Worm (Caenorhabditis elegans) whole organism, L2 larva: ENCODE measurements around the gene F10A3.12.

Experiments
- R02D3.7 ChIP-seq: fragments of 150-350 bp; optimal IDR thresholded peaks from 2 replicates; lab custom pipeline; 2014; ENCODE audit warnings: missing biosample characterization, missing genetic modification characterization
- Y55F3AM.14 ChIP-seq: fragments of 200-800 bp; sonication (Bioruptor generic); optimal IDR thresholded peaks from 2 replicates; lab custom pipeline; 2018; ENCODE audit warnings: mild to moderate bottlenecking, missing genetic modification characterization, missing compliant biosample characterization
- ZK546.5 ChIP-seq: sonication (generic microtip); optimal IDR thresholded peaks from 2 replicates; lab custom pipeline; 2017; ENCODE audit warnings: missing biosample characterization, missing genetic modification characterization
- ceh-82 ChIP-seq: fragments of 150-350 bp; optimal IDR thresholded peaks from 2 replicates; lab custom pipeline; 2014; ENCODE audit warnings: missing biosample characterization, missing genetic modification characterization
- crh-2 ChIP-seq: sonication (generic microtip); optimal IDR thresholded peaks from 2 replicates; lab custom pipeline; 2017; ENCODE audit warnings: missing biosample characterization, missing genetic modification characterization
- lsy-2 ChIP-seq, 2 experiments: fragments of 150-350 bp in 1 of 2; sonication (generic microtip) in 1 of 2; optimal IDR thresholded peaks; 2 replicates each; lab custom pipeline; 2014 to 2017; ENCODE audit warnings: missing biosample characterization in 2 of 2, missing genetic modification characterization in 2 of 2
- nhr-6 ChIP-seq: fragments of 150-350 bp; optimal IDR thresholded peaks from 2 replicates; lab custom pipeline; 2014; ENCODE audit warnings: missing biosample characterization, missing genetic modification characterization

Gene F10A3.12

ce11 chrV:16214505-16214904, 50.7 kb downstream of the F10A3.12 start, which contains the start of gene F11A5.9:
Gene F11A5.9 (plus strand): TSS chrV:16214890.
- TF ChIP-seq R02D3.7 (tag; lab: Kevin White, UChicago) (no peak), nhr-6 (tag; lab: Kevin White, UChicago) (no peak), lsy-2 (tag; optimal IDR thresholded peaks at IDR 0.05; lab: Kevin White, UChicago) (no peak), ceh-82 (tag; lab: Kevin White, UChicago) (no peak), ZK546.5 (tag; lab: Kevin White, UChicago) (no peak), Y55F3AM.14 (no peak), crh-2 (no peak)
